Worm (Caenorhabditis elegans) whole organism, early embryonic: ENCODE results near the gene C08E8.6.

Experiments
- F13C5.2 ChIP-seq: sonication (generic microtip); optimal IDR thresholded peaks from 2 replicates; lab custom pipeline; 2017; ENCODE audit warnings: mild to moderate bottlenecking, missing genetic modification characterization, inconsistent platforms, missing compliant biosample characterization
- aly-1 ChIP-seq: sonication (generic microtip); optimal IDR thresholded peaks from 2 replicates; lab custom pipeline; 2016; ENCODE audit warnings: missing genetic modification characterization, missing compliant biosample characterization
- ama-1 ChIP-seq: fragments of 150-350 bp; optimal IDR thresholded peaks from 2 replicates; lab custom pipeline; 2014
- ets-7 ChIP-seq: sonication (generic microtip); optimal IDR thresholded peaks from 2 replicates; lab custom pipeline; 2016; ENCODE audit warnings: missing genotype, missing genetic modification characterization, missing compliant biosample characterization
- flt-1 ChIP-seq: fragments of 200-800 bp; sonication (Bioruptor generic); IDR thresholded peaks from 2 replicates; pipeline ENCODE4 v1.3.6; 2022; ENCODE audit warnings: missing genetic modification characterization, missing compliant biosample characterization
- hmbx-1 ChIP-seq: sonication (generic microtip); optimal IDR thresholded peaks from 2 replicates; lab custom pipeline; 2016; ENCODE audit warnings: mild to moderate bottlenecking, missing genetic modification characterization, missing compliant biosample characterization
- hnd-1 ChIP-seq: sonication (generic microtip); optimal IDR thresholded peaks from 2 replicates; lab custom pipeline; 2016; ENCODE audit warnings: missing genetic modification characterization, missing compliant biosample characterization
- tbx-37 ChIP-seq: fragments of 200-800 bp; sonication (Bioruptor generic); conservative IDR thresholded peaks from 2 replicates; pipeline ENCODE4 v1.3.6; 2022; ENCODE audit warnings: missing genetic modification reagents, missing genetic modification characterization, missing compliant biosample characterization

DNA sequence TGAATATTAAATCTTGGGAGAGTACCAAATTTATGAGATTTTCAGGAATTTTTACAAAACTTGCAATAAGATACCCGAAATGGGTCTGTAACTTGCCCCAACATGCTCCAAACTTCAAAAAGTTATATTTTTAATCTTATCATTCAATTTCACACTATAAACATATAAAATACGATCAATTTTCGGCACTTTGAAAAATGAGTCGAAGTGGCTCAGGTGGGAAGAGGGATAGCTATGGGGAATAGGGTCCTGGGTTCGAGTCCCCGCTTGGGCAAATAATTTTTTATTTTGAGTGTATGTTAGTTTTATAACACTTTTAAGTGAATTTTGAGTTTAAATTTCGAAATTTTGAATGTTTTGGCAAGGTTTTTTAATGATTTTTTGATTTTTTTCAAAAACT is 2.8 kb upstream of the C08E8.6 start:
- TF ChIP-seq hnd-1 (tag; lab: Kevin White, UChicago) (no peak), flt-1 (GFP tag; lab: Robert Waterston, UW) (no peak), ama-1 (lab: Kevin White, UChicago) (no peak), ets-7 (tag; lab: Kevin White, UChicago) (no peak), aly-1 (no peak), tbx-37 (GFP tag; lab: Robert Waterston, UW) (no peak), hmbx-1 (tag; lab: Kevin White, UChicago) (no peak), F13C5.2 (no peak)
